Worm (Caenorhabditis elegans) whole organism, young adult: ENCODE measurements around the gene sru-22.

Source experiments
- F22D6.2 ChIP-seq: sonication (generic microtip); optimal IDR thresholded peaks from 2 replicates; lab custom pipeline; 2016; ENCODE audit warnings: mild to moderate bottlenecking, missing genetic modification characterization, missing compliant biosample characterization
- F57C9.4 ChIP-seq: sonication (generic microtip); optimal IDR thresholded peaks from 2 replicates; lab custom pipeline; 2017; ENCODE audit warnings: mild to moderate bottlenecking, missing genetic modification characterization, missing compliant biosample characterization
- K12H6.12 ChIP-seq: fragments of 200-800 bp; sonication (Bioruptor generic); optimal IDR thresholded peaks from 2 replicates; lab custom pipeline; 2018; ENCODE audit warnings: mild to moderate bottlenecking, missing genetic modification characterization, missing compliant biosample characterization
- T26A5.8 ChIP-seq: sonication (generic microtip); optimal IDR thresholded peaks from 2 replicates; lab custom pipeline; 2016; ENCODE audit warnings: missing genetic modification characterization, missing compliant biosample characterization
- Y95B8A.8 ChIP-seq: fragments of 200-800 bp; sonication (Bioruptor generic); IDR thresholded peaks from 2 replicates; pipeline ENCODE4 v1.3.6; 2022; ENCODE audit warnings: missing genetic modification reagents, missing genetic modification characterization, missing compliant biosample characterization
- ama-1 ChIP-seq, 3 experiments: fragments of 150-350 bp in 1 of 3; sonication (generic microtip) in 2 of 3; optimal IDR thresholded peaks; 2 replicates each; lab custom pipeline; 2014 to 2018; ENCODE audit warnings: missing biosample characterization in 2 of 3, missing genetic modification characterization in 2 of 3, missing genetic modification reagents in 2 of 3
- aptf-2 ChIP-seq: fragments of 200-800 bp; sonication (Bioruptor generic); conservative IDR thresholded peaks from 2 replicates; pipeline ENCODE4 v1.3.6; 2022; ENCODE audit warnings: missing genetic modification reagents, missing genetic modification characterization, missing compliant biosample characterization
- attf-6 ChIP-seq: fragments of 200-800 bp; sonication (Bioruptor generic); IDR thresholded peaks from 2 replicates; pipeline ENCODE4 v1.3.6; 2022; ENCODE audit warnings: missing genetic modification reagents, missing genetic modification characterization, missing compliant biosample characterization
- chd-7 ChIP-seq: sonication (generic microtip); optimal IDR thresholded peaks from 2 replicates; lab custom pipeline; 2016; ENCODE audit warnings: mild to moderate bottlenecking, missing genetic modification characterization, moderate library complexity, missing compliant biosample characterization
- fkh-3 ChIP-seq: sonication (generic microtip); optimal IDR thresholded peaks from 2 replicates; lab custom pipeline; 2016; ENCODE audit warnings: mild to moderate bottlenecking, missing genetic modification characterization, missing compliant biosample characterization
- nhr-90 ChIP-seq: sonication (generic microtip); optimal IDR thresholded peaks from 2 replicates; lab custom pipeline; 2016; ENCODE audit warnings: missing genotype, mild to moderate bottlenecking, missing genetic modification characterization, missing compliant biosample characterization
- somi-1 ChIP-seq: fragments of 200-800 bp; sonication (Bioruptor generic); optimal IDR thresholded peaks from 2 replicates; lab custom pipeline; 2018; ENCODE audit warnings: mild to moderate bottlenecking, missing genetic modification characterization, missing compliant biosample characterization
- tbx-9 ChIP-seq: sonication (generic microtip); optimal IDR thresholded peaks from 2 replicates; lab custom pipeline; 2016; ENCODE audit warnings: borderline replicate concordance, missing genetic modification characterization, inconsistent platforms, missing compliant biosample characterization
- ztf-25 ChIP-seq: fragments of 200-800 bp; sonication (Bioruptor generic); IDR thresholded peaks from 2 replicates; pipeline ENCODE4 v1.3.6; 2022; ENCODE audit warnings: missing genetic modification reagents, missing genetic modification characterization, missing compliant biosample characterization

- TF ChIP-seq fkh-3 (tag; lab: Kevin White, UChicago) (no peak), aptf-2 (no peak), attf-6 (GFP tag; lab: Robert Waterston, UW) (no peak), ztf-25 (no peak), F22D6.2 (tag; lab: Kevin White, UChicago) (no peak), tbx-9 (tag; lab: Kevin White, UChicago) (no peak), Y95B8A.8 (GFP tag; lab: Robert Waterston, UW) (no peak), T26A5.8 (tag; lab: Kevin White, UChicago) (no peak), F57C9.4 (tag; lab: Kevin White, UChicago) (no peak), K12H6.12 (no peak), chd-7 (tag; lab: Kevin White, UChicago) (no peak), somi-1 (no peak), ama-1 (optimal IDR thresholded peaks at IDR 0.05; lab: Kevin White, UChicago) (no peak), ama-1 (GFP tag; optimal IDR thresholded peaks at IDR 0.05; lab: Kevin White, UChicago) (no peak), nhr-90 (tag; lab: Kevin White, UChicago) (no peak)
These were observed 34.5 kb downstream of the sru-22 start, which contains the start of gene srw-55 for ce11 chrV:15940254-15940653.
